Worm (Caenorhabditis elegans) whole organism, young adult: ENCODE data around the gene Y62F5A.10.

Experiments used
- B0336.3 ChIP-seq: fragments of 200-800 bp; sonication (Bioruptor generic); IDR thresholded peaks from 2 replicates; pipeline ENCODE4 v1.3.6; 2022; ENCODE audit warnings: missing genetic modification characterization, missing compliant biosample characterization
- D2030.7 ChIP-seq: fragments of 200-800 bp; sonication (Bioruptor generic); IDR thresholded peaks from 2 replicates; pipeline ENCODE4 v1.3.6; 2022; ENCODE audit warnings: missing genetic modification reagents, missing genetic modification characterization, missing compliant biosample characterization
- F23B12.7 ChIP-seq: sonication (generic microtip); optimal IDR thresholded peaks from 2 replicates; lab custom pipeline; 2017; ENCODE audit warnings: missing genetic modification characterization, mild to moderate bottlenecking, missing compliant biosample characterization, antibody characterized with exemption, moderate library complexity; ENCODE audit not compliant: insufficient read depth
- F49E8.2 ChIP-seq: sonication (generic microtip); optimal IDR thresholded peaks from 3 replicates; lab custom pipeline; 2017; ENCODE audit warnings: missing genetic modification characterization, mild to moderate bottlenecking, missing compliant biosample characterization, antibody characterized with exemption, moderate library complexity; ENCODE audit not compliant: insufficient read depth
- F55B11.4 ChIP-seq: sonication (generic microtip); optimal IDR thresholded peaks from 2 replicates; lab custom pipeline; 2016; ENCODE audit warnings: missing compliant biosample characterization, missing genetic modification characterization, borderline replicate concordance; ENCODE audit not compliant: insufficient read depth
- Y53F4B.3 ChIP-seq: fragments of 200-800 bp; sonication (Bioruptor generic); IDR thresholded peaks from 2 replicates; pipeline ENCODE4 v1.3.6; 2022; ENCODE audit warnings: missing genetic modification reagents, missing genetic modification characterization, missing compliant biosample characterization
- attf-3 ChIP-seq: fragments of 200-800 bp; sonication (Bioruptor generic); conservative IDR thresholded peaks from 2 replicates; pipeline ENCODE4 v1.3.6; 2022; ENCODE audit warnings: missing genetic modification reagents, missing genetic modification characterization, missing compliant biosample characterization
- attf-5 ChIP-seq: fragments of 200-800 bp; sonication (Bioruptor generic); optimal IDR thresholded peaks from 2 replicates; lab custom pipeline; 2018; ENCODE audit warnings: mild to moderate bottlenecking, missing genetic modification characterization, missing compliant biosample characterization
- bed-1 ChIP-seq: fragments of 200-800 bp; sonication (Bioruptor generic); IDR thresholded peaks from 2 replicates; pipeline ENCODE4 v1.3.6; 2022; ENCODE audit warnings: missing genetic modification reagents, missing genetic modification characterization, missing compliant biosample characterization
- bed-2 ChIP-seq: fragments of 200-800 bp; sonication (Bioruptor generic); IDR thresholded peaks from 2 replicates; pipeline ENCODE4 v1.3.6; 2022; ENCODE audit warnings: missing genetic modification reagents, missing genetic modification characterization, missing compliant biosample characterization
- cebp-1 ChIP-seq, 2 experiments: fragments of 200-800 bp in 1 of 2; sonication (Bioruptor generic) in 1 of 2; sonication (generic microtip) in 1 of 2; IDR thresholded peaks in 1 of 2; optimal IDR thresholded peaks in 1 of 2; 2 replicates each; pipeline versions ENCODE4 v1.3.6 to Lab custom; 2017 to 2022; ENCODE audit warnings: missing compliant biosample characterization in 2 of 2, missing genetic modification characterization in 2 of 2, mild to moderate bottlenecking in 1 of 2, missing genetic modification reagents in 1 of 2, moderate library complexity in 1 of 2
- ceh-100 ChIP-seq: fragments of 200-800 bp; sonication (Bioruptor generic); IDR thresholded peaks from 2 replicates; pipeline ENCODE4 v1.3.6; 2022; ENCODE audit warnings: missing genetic modification reagents, missing genetic modification characterization, missing compliant biosample characterization
- ceh-27 ChIP-seq: fragments of 200-800 bp; sonication (Bioruptor generic); optimal IDR thresholded peaks from 2 replicates; lab custom pipeline; 2018; ENCODE audit warnings: mild to moderate bottlenecking, missing genetic modification characterization, moderate library complexity, missing compliant biosample characterization
- ceh-40 ChIP-seq: fragments of 200-800 bp; sonication (Bioruptor generic); IDR thresholded peaks from 2 replicates; pipeline ENCODE4 v1.3.6; 2022; ENCODE audit warnings: missing genetic modification characterization, missing compliant biosample characterization
- dox-1 ChIP-seq: fragments of 200-800 bp; sonication (Bioruptor generic); IDR thresholded peaks from 2 replicates; pipeline ENCODE4 v1.3.6; 2022; ENCODE audit warnings: missing genetic modification reagents, missing genetic modification characterization, missing compliant biosample characterization
- dpff-1 ChIP-seq: sonication (generic microtip); optimal IDR thresholded peaks from 2 replicates; lab custom pipeline; 2017; ENCODE audit warnings: mild to moderate bottlenecking, missing genetic modification characterization, missing compliant biosample characterization
- dpl-1 ChIP-seq: fragments of 150-350 bp; optimal IDR thresholded peaks from 2 replicates; lab custom pipeline; 2014; ENCODE audit warnings: missing biosample characterization, missing genetic modification reagents, missing genetic modification characterization
- efl-1 ChIP-seq: fragments of 150-350 bp; optimal IDR thresholded peaks from 2 replicates; lab custom pipeline; 2014; ENCODE audit warnings: missing biosample characterization, missing genetic modification reagents, missing genetic modification characterization
- ets-4 ChIP-seq: fragments of 200-800 bp; sonication (Bioruptor generic); optimal IDR thresholded peaks from 2 replicates; lab custom pipeline; 2018; ENCODE audit warnings: mild to moderate bottlenecking, missing genetic modification characterization, missing compliant biosample characterization
- hmg-1.2 ChIP-seq: fragments of 200-800 bp; sonication (Bioruptor generic); IDR thresholded peaks from 2 replicates; pipeline ENCODE4 v1.3.6; 2022; ENCODE audit warnings: missing genetic modification reagents, missing genetic modification characterization, missing compliant biosample characterization
- hrde-1 ChIP-seq: sonication (generic microtip); optimal IDR thresholded peaks from 2 replicates; lab custom pipeline; 2016; ENCODE audit warnings: missing genetic modification characterization, mild to moderate bottlenecking, missing compliant biosample characterization, moderate library complexity, missing genotype, missing genetic modification reagents, borderline replicate concordance
- lag-1 ChIP-seq: fragments of 200-800 bp; sonication (Bioruptor generic); IDR thresholded peaks from 2 replicates; pipeline ENCODE4 v1.3.6; 2022; ENCODE audit warnings: missing genetic modification reagents, missing genetic modification characterization, missing compliant biosample characterization
- lin-26 ChIP-seq: fragments of 200-800 bp; sonication (Bioruptor generic); IDR thresholded peaks from 2 replicates; pipeline ENCODE4 v1.3.6; 2022; ENCODE audit warnings: missing genetic modification reagents, missing genetic modification characterization, missing compliant biosample characterization
- lin-35 ChIP-seq, 3 experiments: fragments of 150-350 bp in 2 of 3; sonication (generic microtip) in 1 of 3; optimal IDR thresholded peaks; 2 replicates each; lab custom pipeline; 2014 to 2018; ENCODE audit warnings: missing biosample characterization in 3 of 3, missing genetic modification characterization in 3 of 3, missing genetic modification reagents in 3 of 3
- lin-40 ChIP-seq: sonication (generic microtip); optimal IDR thresholded peaks from 2 replicates; lab custom pipeline; 2016; ENCODE audit warnings: missing genetic modification characterization, mild to moderate bottlenecking, missing compliant biosample characterization, missing genotype, missing genetic modification reagents
- madf-10 ChIP-seq: sonication (generic microtip); optimal IDR thresholded peaks from 2 replicates; lab custom pipeline; 2016; ENCODE audit warnings: mild to moderate bottlenecking, missing genetic modification characterization, missing compliant biosample characterization
- mxl-1 ChIP-seq: sonication (generic microtip); optimal IDR thresholded peaks from 2 replicates; lab custom pipeline; 2016; ENCODE audit warnings: missing genetic modification characterization, missing compliant biosample characterization
- nfya-2 ChIP-seq: fragments of 200-800 bp; sonication (Bioruptor generic); IDR thresholded peaks from 2 replicates; pipeline ENCODE4 v1.3.6; 2022; ENCODE audit warnings: missing genetic modification reagents, missing genetic modification characterization, missing compliant biosample characterization
- nfyb-1 ChIP-seq: fragments of 200-800 bp; sonication (Bioruptor generic); IDR thresholded peaks from 2 replicates; pipeline ENCODE4 v1.3.6; 2022; ENCODE audit warnings: missing genetic modification reagents, missing genetic modification characterization, missing compliant biosample characterization
- nhr-120 ChIP-seq: fragments of 200-800 bp; sonication (Bioruptor generic); IDR thresholded peaks from 2 replicates; pipeline ENCODE4 v1.3.6; 2022; ENCODE audit warnings: missing genetic modification characterization, missing compliant biosample characterization
- nhr-80 ChIP-seq: sonication (generic microtip); optimal IDR thresholded peaks from 2 replicates; lab custom pipeline; 2016; ENCODE audit warnings: missing genetic modification characterization, missing compliant biosample characterization
- nhr-90 ChIP-seq: sonication (generic microtip); optimal IDR thresholded peaks from 2 replicates; lab custom pipeline; 2016; ENCODE audit warnings: missing genotype, mild to moderate bottlenecking, missing genetic modification characterization, missing compliant biosample characterization
- pha-4 ChIP-seq: fragments of 150-350 bp; sonication (generic microtip); optimal IDR thresholded peaks from 2 replicates; lab custom pipeline; 2014; ENCODE audit warnings: missing biosample characterization, missing genetic modification reagents, missing genetic modification characterization
- rcor-1 ChIP-seq: fragments of 200-800 bp; sonication (Bioruptor generic); IDR thresholded peaks from 2 replicates; pipeline ENCODE4 v1.3.6; 2022; ENCODE audit warnings: missing genetic modification reagents, missing genetic modification characterization, missing compliant biosample characterization
- snpc-4 ChIP-seq, 5 experiments: fragments of 150-350 bp in 1 of 5; sonication (generic microtip) in 4 of 5; optimal IDR thresholded peaks; 2 replicates each; lab custom pipeline; 2014 to 2018; ENCODE audit warnings: missing genetic modification characterization in 5 of 5, missing biosample characterization in 3 of 5, antibody characterized with exemption in 2 of 5, mild to moderate bottlenecking in 2 of 5, missing compliant biosample characterization in 2 of 5, missing genotype in 2 of 5, moderate library complexity in 2 of 5, missing genetic modification reagents in 1 of 5
- somi-1 ChIP-seq: fragments of 200-800 bp; sonication (Bioruptor generic); optimal IDR thresholded peaks from 2 replicates; lab custom pipeline; 2018; ENCODE audit warnings: mild to moderate bottlenecking, missing genetic modification characterization, missing compliant biosample characterization
- tbp1 ChIP-seq: fragments of 200-800 bp; sonication (Bioruptor generic); optimal IDR thresholded peaks from 2 replicates; lab custom pipeline; 2018; ENCODE audit warnings: mild to moderate bottlenecking, missing genetic modification characterization, missing compliant biosample characterization
- tbx-9 ChIP-seq: sonication (generic microtip); optimal IDR thresholded peaks from 2 replicates; lab custom pipeline; 2016; ENCODE audit warnings: borderline replicate concordance, missing genetic modification characterization, inconsistent platforms, missing compliant biosample characterization
- xnd-1 ChIP-seq: sonication (generic microtip); optimal IDR thresholded peaks from 2 replicates; lab custom pipeline; 2016; ENCODE audit warnings: missing genotype, missing genetic modification reagents, missing genetic modification characterization, missing compliant biosample characterization
- zfh-2 ChIP-seq: fragments of 200-800 bp; sonication (Bioruptor generic); conservative IDR thresholded peaks from 2 replicates; pipeline ENCODE4 v1.3.6; 2022; ENCODE audit warnings: missing genetic modification reagents, missing genetic modification characterization, missing compliant biosample characterization
- ztf-18 ChIP-seq: sonication (generic microtip); optimal IDR thresholded peaks from 2 replicates; lab custom pipeline; 2016; ENCODE audit warnings: missing genotype, mild to moderate bottlenecking, missing genetic modification characterization, missing compliant biosample characterization
- ztf-26 ChIP-seq: sonication (generic microtip); optimal IDR thresholded peaks from 2 replicates; lab custom pipeline; 2017; ENCODE audit warnings: missing genetic modification characterization, missing compliant biosample characterization

The Y62F5A.10 gene

DNA sequence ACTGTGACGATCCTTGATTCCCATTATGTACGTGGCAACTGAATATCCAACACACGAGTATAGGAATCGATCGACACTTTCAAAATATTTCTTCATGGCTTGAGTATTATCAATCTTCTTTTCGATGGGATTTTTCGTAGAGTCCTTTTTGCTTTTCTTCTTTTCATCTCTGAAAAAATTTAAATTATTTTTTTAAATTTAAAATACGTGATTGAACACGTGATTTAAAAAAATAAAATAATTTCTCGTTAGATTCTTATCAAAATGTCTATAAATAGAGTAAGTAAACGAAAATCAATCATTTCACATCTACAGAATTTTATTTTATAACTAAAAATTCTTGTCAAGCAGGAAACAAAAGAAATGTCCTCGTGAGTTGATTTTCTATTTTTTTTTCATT is at the start of gene Y62F5A.10:
Gene Y62F5A.10 (plus strand): TSS at position 301 of the 400 bp plus-strand sequence.
- TF ChIP-seq nfya-2 (GFP tag; lab: Robert Waterston, UW) = no peak
- no peak for TF ChIP-seq hrde-1 (tag; lab: Kevin White, UChicago)
- no peak for TF ChIP-seq nhr-120 (GFP tag; lab: Robert Waterston, UW)
- TF ChIP-seq tbp1 (GFP tag; lab: Kevin White, UChicago) = no peak
- no peak for TF ChIP-seq lag-1 (GFP tag; lab: Robert Waterston, UW)
- TF ChIP-seq ceh-100 (GFP tag; lab: Robert Waterston, UW) = no peak
- no peak for TF ChIP-seq rcor-1 (GFP tag; lab: Robert Waterston, UW)
- no peak for TF ChIP-seq B0336.3 (GFP tag; lab: Robert Waterston, UW)
- no peak for TF ChIP-seq ceh-27 (GFP tag; lab: Kevin White, UChicago)
- no peak for TF ChIP-seq madf-10
- no peak for TF ChIP-seq bed-2
- no peak for TF ChIP-seq efl-1 (GFP tag; lab: Kevin White, UChicago)
- no peak for TF ChIP-seq nhr-90
- TF ChIP-seq hmg-1.2 (GFP tag; lab: Robert Waterston, UW) = no peak
- no peak for TF ChIP-seq lin-35 (GFP tag; optimal IDR thresholded peaks at IDR 0.05; lab: Kevin White, UChicago)
- no peak for TF ChIP-seq zfh-2
- no peak for TF ChIP-seq F55B11.4 (tag; lab: Kevin White, UChicago)
- TF ChIP-seq Y53F4B.3 (GFP tag; lab: Robert Waterston, UW) = no peak

DNA sequence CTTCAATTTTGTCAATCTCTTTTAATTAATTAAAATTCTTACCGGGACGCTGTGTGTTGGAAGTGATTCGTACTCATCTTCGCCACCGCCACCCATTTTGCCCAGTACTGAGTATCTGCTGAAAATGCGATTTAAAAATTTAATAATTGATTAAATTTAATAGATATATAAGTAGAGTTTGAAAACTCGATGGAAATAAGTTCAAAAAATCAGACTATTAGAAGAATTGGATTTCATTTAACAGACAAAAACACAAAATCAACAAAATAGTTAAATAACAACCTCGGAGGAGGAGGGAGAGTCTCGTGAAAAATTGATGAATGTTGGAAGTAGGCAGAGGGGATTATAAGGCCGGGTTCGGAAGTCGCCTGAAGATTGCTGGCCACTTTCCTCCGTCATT is 49.5 kb upstream of the Y62F5A.10 start, which contains the start of gene mfn-1:
Gene mfn-1 (minus strand): TSS at position 101 of the 400 bp plus-strand sequence.
- no peak for TF ChIP-seq attf-3 (GFP tag; lab: Robert Waterston, UW)
- TF ChIP-seq pha-4 (tag; lab: Kevin White, UChicago) = no peak
- TF ChIP-seq ets-4 (GFP tag; lab: Kevin White, UChicago) = no peak
- TF ChIP-seq rcor-1 (GFP tag; lab: Robert Waterston, UW) = no peak
- TF ChIP-seq F23B12.7 (tag; lab: Kevin White, UChicago) = no peak
- no peak for TF ChIP-seq xnd-1 (tag; lab: Kevin White, UChicago)
- no peak for TF ChIP-seq tbx-9 (tag; lab: Kevin White, UChicago)
- TF ChIP-seq D2030.7 (GFP tag; lab: Robert Waterston, UW) = no peak
- TF ChIP-seq F49E8.2 = no peak
- TF ChIP-seq dpl-1 (GFP tag; lab: Kevin White, UChicago) = no peak

DNA sequence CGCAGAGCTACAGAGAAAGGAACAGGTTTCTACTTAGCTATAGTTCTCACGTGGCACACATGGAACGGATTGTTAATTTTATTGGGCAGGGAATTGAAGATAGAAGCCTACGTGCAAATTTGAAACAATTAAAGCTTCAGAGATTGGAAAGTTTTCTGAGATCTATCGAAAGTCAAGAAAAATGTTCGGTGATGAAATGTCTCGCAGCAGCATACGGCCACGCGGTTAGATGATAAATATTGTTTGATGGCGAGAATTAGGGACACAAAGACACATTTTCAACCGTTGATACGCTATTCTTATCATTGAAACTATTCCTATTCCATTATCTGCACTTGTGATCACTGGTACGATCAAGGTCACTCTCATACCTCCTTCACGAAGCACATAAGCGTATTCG is 48.9 kb upstream of the Y62F5A.10 start:
- TF ChIP-seq nhr-80 = peak; percentile 89
- 0 out of 2 replicates have a peak, but pooled peaks have one; percentile 17 for TF ChIP-seq lin-26 (GFP tag; lab: Robert Waterston, UW)
- peak; percentile 58; the same call in 1 of the 2 replicates for TF ChIP-seq cebp-1 (GFP tag; IDR thresholded peaks at IDR 0.05; lab: Robert Waterston, UW)
- TF ChIP-seq cebp-1 (tag; optimal IDR thresholded peaks at IDR 0.05; lab: Kevin White, UChicago) = peak; percentile 80
- peak; percentile 21 for TF ChIP-seq lin-40 (tag; lab: Kevin White, UChicago)
- peak; percentile 47 for TF ChIP-seq ztf-18
- no peak for TF ChIP-seq ceh-27 (GFP tag; lab: Kevin White, UChicago)
- peak; percentile 19 for TF ChIP-seq somi-1 (GFP tag; lab: Kevin White, UChicago)
- TF ChIP-seq dpff-1 (tag; lab: Kevin White, UChicago) = no peak
- peak; percentile 31 for TF ChIP-seq ztf-26 (tag; lab: Kevin White, UChicago)
- TF ChIP-seq bed-1 (GFP tag; lab: Robert Waterston, UW) = no peak
- no peak for TF ChIP-seq mxl-1
- no peak for TF ChIP-seq ceh-40 (GFP tag; lab: Robert Waterston, UW)
- TF ChIP-seq dox-1 (GFP tag; lab: Robert Waterston, UW) = 0 out of 2 replicates have a peak, but pooled peaks have one; percentile 40
- TF ChIP-seq attf-5 (GFP tag; lab: Kevin White, UChicago) = peak; percentile 55
- TF ChIP-seq nfyb-1 = 0 out of 2 replicates have a peak, but pooled peaks have one; percentile 50
- TF ChIP-seq snpc-4 (GFP tag; optimal IDR thresholded peaks at IDR 0.05; lab: Kevin White, UChicago) = no peak
- peak in 2 of 4 experiments; percentile 43 to 50 for TF ChIP-seq snpc-4 (tag; optimal IDR thresholded peaks at IDR 0.05; lab: Kevin White, UChicago)
